Worm (Caenorhabditis elegans) whole organism, mixed stage, embryonic: ENCODE results near the gene C17C3.11.

Experiments
- M03D4.4 ChIP-seq: sonication (generic microtip); optimal IDR thresholded peaks from 2 replicates; lab custom pipeline; 2017; ENCODE audit warnings: mild to moderate bottlenecking, missing genetic modification characterization, missing compliant biosample characterization
- elt-1 ChIP-seq: sonication (generic microtip); optimal IDR thresholded peaks from 2 replicates; lab custom pipeline; 2017; ENCODE audit warnings: missing genetic modification characterization, mild to moderate bottlenecking, missing compliant biosample characterization, antibody characterized with exemption, moderate library complexity, borderline replicate concordance; ENCODE audit not compliant: insufficient read depth
- lin-13 ChIP-seq: fragments of 150-350 bp; optimal IDR thresholded peaks from 2 replicates; lab custom pipeline; 2014; ENCODE audit warnings: missing biosample characterization, missing genetic modification characterization
- nhr-12 ChIP-seq: fragments of 150-350 bp; optimal IDR thresholded peaks from 2 replicates; lab custom pipeline; 2014; ENCODE audit warnings: missing biosample characterization, missing genetic modification characterization
- nhr-237 ChIP-seq: fragments of 150-350 bp; optimal IDR thresholded peaks from 2 replicates; lab custom pipeline; 2014; ENCODE audit warnings: missing biosample characterization, missing genetic modification characterization
- nhr-76 ChIP-seq: sonication (generic microtip); optimal IDR thresholded peaks from 2 replicates; lab custom pipeline; 2017; ENCODE audit warnings: missing biosample characterization, missing genetic modification characterization

ce11 chrII:5503760-5504159, 33.9 kb upstream of the C17C3.11 start, which contains the start of gene cyp-44A1:
- TF ChIP-seq nhr-237 (tag; lab: Kevin White, UChicago) = no peak
- TF ChIP-seq elt-1 (tag; lab: Kevin White, UChicago) = no peak
- no peak for TF ChIP-seq nhr-76 (tag; lab: Kevin White, UChicago)
- TF ChIP-seq nhr-12 (tag; lab: Kevin White, UChicago) = no peak
- no peak for TF ChIP-seq lin-13
- TF ChIP-seq M03D4.4 = no peak
